Worm (Caenorhabditis elegans) whole organism, L1 larva: ENCODE measurements around the gene Y45F10D.2.

Experiments used
- efl-3 ChIP-seq: fragments of 200-800 bp; sonication (Bioruptor generic); optimal IDR thresholded peaks from 2 replicates; lab custom pipeline; 2018; ENCODE audit warnings: mild to moderate bottlenecking, missing genetic modification characterization, missing compliant biosample characterization
- mef-2 ChIP-seq: fragments of 150-350 bp; optimal IDR thresholded peaks from 2 replicates; lab custom pipeline; 2014; ENCODE audit warnings: missing biosample characterization, missing genetic modification characterization
- nhr-19 ChIP-seq: fragments of 200-800 bp; sonication (Bioruptor generic); conservative IDR thresholded peaks from 2 replicates; pipeline ENCODE4 v1.3.6; 2022; ENCODE audit warnings: missing genetic modification characterization, missing compliant biosample characterization
- sox-4 ChIP-seq: sonication (generic microtip); optimal IDR thresholded peaks from 2 replicates; lab custom pipeline; 2016; ENCODE audit warnings: missing genetic modification characterization, missing compliant biosample characterization

DNA sequence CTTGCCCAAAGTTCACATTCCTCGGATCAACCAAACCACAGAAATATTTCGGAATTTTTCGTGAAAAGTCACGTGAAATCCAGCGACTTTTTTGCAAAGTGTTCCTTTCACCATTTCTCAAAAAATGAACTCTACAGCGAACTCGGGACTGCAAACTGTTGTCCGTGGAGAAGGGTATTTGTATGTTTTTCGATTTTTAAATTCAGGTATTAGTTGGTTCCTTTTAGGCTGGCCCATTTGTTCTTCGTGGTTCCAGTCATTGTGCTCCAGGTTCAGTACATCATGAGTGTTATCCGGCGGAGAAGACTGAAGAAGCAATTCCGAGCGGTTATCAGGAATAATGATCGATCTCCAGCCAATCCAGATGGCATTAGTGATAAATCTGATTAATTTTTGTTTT lies 2.3 kb upstream of the Y45F10D.2 start:
- TF ChIP-seq nhr-19 (GFP tag; lab: Robert Waterston, UW) = no peak
- TF ChIP-seq sox-4 = no peak
- no peak for TF ChIP-seq mef-2 (tag; lab: Kevin White, UChicago)
- no peak for TF ChIP-seq efl-3 (GFP tag; lab: Kevin White, UChicago)
